Worm (Caenorhabditis elegans) whole organism, late embryonic: ENCODE measurements around the gene fbxc-29.

Experiments used
- elt-2 ChIP-seq: sonication (generic microtip); optimal IDR thresholded peaks from 2 replicates; lab custom pipeline; 2016; ENCODE audit warnings: missing genetic modification reagents, missing genetic modification characterization, missing compliant biosample characterization
- elt-4 ChIP-seq: sonication (generic microtip); optimal IDR thresholded peaks from 2 replicates; lab custom pipeline; 2016; ENCODE audit warnings: missing genetic modification characterization, missing compliant biosample characterization
- nfya-1 ChIP-seq: sonication (generic microtip); optimal IDR thresholded peaks from 2 replicates; lab custom pipeline; 2017; ENCODE audit warnings: missing genetic modification characterization, mild to moderate bottlenecking, missing compliant biosample characterization, antibody characterized with exemption, moderate library complexity

ce11 chrII:937265-937664, 21.4 kb downstream of the fbxc-29 start:
- no peak for TF ChIP-seq elt-4
- TF ChIP-seq nfya-1 (tag; lab: Kevin White, UChicago), result no peak
- no peak for TF ChIP-seq elt-2 (tag; lab: Kevin White, UChicago)
